Worm (Caenorhabditis elegans): ENCODE results near the gene asm-1.

The asm-1 gene

DNA sequence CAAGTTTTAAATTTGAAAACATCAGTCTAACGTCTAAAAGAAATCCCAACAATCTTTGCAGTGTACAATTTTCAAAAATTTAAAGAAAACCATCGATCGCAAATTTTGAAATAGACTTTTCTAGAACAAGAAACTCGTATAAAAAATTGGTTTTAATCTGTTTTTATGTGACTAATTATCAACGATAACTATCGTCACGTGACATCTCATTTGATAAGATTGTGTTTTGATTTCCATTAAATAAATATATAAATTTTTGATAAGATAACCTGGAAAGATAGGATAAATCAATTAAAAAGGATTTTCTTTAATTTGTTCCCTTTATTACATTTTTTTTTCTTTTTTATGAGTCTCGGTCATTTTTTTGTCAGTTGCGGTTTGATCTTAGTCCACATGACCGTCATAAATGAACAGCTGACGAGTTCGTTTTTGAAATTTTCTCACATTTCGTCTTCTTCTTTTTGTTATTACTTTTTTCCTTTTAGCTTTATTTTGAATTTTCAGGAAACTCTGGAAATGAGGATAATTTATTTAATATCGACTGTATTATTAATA lies at the start of gene asm-1:
asm-1 (plus strand) TSS at position 505 of the 555 bp plus-strand sequence.
- TF ChIP-seq tbx-8 (GFP tag; optimal IDR thresholded peaks at IDR 0.05) (no peak), sptf-1 (tag; optimal IDR thresholded peaks at IDR 0.05) (no peak)

DNA sequence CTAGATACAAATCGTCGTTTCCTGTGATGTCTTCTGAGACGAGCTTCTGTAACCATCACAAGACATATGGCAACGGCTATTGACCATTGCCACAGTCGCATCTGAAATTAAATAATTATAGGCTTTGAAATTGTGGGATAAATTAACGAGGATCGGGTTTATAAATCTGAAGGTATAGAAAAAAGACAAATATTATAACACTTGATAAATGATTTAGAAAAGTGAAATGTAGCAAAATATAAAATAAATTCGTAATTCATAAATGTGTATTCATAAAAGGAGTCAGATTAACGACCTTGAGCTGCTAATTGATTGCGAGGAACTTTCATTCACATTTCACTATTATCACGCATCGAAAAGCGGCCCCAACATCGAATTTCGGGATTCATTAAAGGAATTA lies 46.2 kb upstream of the asm-1 start, which contains the start of gene aff-1:
aff-1 (minus strand) TSS at position 101 of the 400 bp plus-strand sequence.
- TF ChIP-seq nhr-28 (tag; optimal IDR thresholded peaks at IDR 0.05) (no peak), ham-2 (GFP tag; optimal IDR thresholded peaks at IDR 0.05) (no peak), unc-120 (tag; optimal IDR thresholded peaks at IDR 0.05; ENCODE audit: poor library complexity, severe bottlenecking) (no peak), lin-13 (tag; optimal IDR thresholded peaks at IDR 0.05) (no peak), ces-1 (GFP tag; optimal IDR thresholded peaks at IDR 0.05) (no peak), snpc-4 (tag; optimal IDR thresholded peaks at IDR 0.05) (no peak), hlh-1 (tag; optimal IDR thresholded peaks at IDR 0.05) (no peak)

DNA sequence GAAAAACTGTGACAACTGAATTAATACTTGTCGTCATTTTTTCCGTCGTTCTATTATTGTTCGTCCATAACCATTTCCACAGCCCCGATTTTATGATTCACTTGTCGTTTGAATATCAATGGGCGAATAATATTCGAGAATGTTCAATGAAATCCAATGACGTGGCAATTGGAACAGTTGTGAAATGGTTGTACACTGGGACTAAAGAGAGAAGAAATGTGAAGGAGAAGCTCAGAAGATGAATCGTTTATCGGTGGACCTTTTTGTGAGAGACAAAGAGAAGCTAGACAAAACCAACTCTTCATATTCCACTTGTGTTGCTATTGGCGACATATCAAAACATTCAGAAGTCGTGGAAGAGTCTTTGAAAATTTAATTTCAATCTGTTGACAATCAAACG lies 39.1 kb upstream of the asm-1 start, which contains the start of gene clhm-1:
clhm-1 (minus strand) TSS at position 207 of the 400 bp plus-strand sequence.
- no peak for TF ChIP-seq flh-1 (GFP tag; optimal IDR thresholded peaks at IDR 0.05)
- TF ChIP-seq hlh-1 (tag; optimal IDR thresholded peaks at IDR 0.05) = peak; percentile 62

DNA sequence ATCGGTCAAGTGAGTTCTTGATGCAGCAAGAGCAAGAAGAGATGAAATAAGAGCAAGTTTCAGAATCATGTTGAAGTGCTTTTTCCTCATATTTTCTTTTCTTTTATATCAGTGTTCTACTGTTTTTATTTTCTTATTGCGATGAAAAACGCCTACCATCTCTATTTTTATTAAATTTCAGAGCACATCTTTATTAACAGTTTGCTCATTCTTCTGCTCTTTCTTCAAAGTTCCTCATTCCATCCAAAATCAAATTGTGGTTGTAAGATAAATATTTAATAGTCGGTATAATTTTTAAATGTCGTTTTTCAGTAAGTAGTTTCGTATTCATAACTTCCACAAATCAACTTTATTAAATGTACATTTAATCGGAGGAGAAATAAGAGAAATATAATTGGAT lies 37.4 kb upstream of the asm-1 start, which contains the start of gene C44B7.5:
C44B7.5 (minus strand) TSS at position 101 of the 400 bp plus-strand sequence.
- no peak for TF ChIP-seq lsy-2 (tag; optimal IDR thresholded peaks at IDR 0.05)

DNA sequence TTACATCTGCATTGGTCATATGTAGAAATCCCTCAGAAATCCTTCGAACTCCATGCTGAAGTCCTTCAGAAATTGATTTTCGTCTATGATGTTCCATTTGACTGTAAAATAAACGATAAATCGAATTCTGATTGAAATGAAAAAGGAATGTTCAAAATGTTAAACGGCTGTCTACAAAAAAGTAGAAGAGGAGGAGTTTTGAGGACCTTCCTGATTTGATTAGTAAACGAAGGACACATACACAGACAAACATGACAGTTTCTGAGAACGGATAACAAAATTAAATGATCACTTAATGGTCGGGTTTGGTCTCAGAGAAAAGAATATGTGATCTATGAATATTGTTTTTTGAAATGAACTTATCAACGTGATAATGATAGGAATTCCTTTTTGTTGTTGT lies 32.9 kb upstream of the asm-1 start, which contains the start of gene slc-36.5:
slc-36.5 (minus strand) TSS at position 101 of the 400 bp plus-strand sequence.
- no peak for TF ChIP-seq mep-1 (tag; optimal IDR thresholded peaks at IDR 0.05)
- no peak for TF ChIP-seq lin-13 (tag; optimal IDR thresholded peaks at IDR 0.05)

DNA sequence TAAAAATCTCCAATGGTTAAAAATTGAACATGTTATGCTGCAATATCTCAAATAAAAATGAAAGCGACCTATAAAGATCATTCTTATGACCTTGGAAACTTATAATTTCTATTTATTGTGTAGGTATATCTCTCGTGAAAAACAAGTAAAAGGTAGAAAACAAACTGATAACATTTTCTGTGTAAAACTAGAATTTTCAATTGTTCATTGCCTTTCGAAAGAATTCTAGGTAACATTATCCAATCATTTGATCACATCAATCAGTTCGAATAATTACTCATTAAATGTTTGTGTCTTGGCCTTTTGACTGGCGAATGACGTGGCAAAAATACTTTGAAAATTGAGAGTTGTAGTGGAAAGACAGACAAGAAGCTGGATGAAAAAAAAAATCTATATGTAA lies 32.0 kb upstream of the asm-1 start:
- TF ChIP-seq mls-2 (tag; optimal IDR thresholded peaks at IDR 0.05) = no peak
- no peak for TF ChIP-seq cnd-1 (tag; optimal IDR thresholded peaks at IDR 0.05)
- no peak for TF ChIP-seq flh-1 (GFP tag; optimal IDR thresholded peaks at IDR 0.05)
- no peak for TF ChIP-seq ztf-11 (tag; optimal IDR thresholded peaks at IDR 0.05)
- no peak for TF ChIP-seq drap-1 (GFP tag; optimal IDR thresholded peaks at IDR 0.05)
- no peak for TF ChIP-seq lin-32 (GFP tag; optimal IDR thresholded peaks at IDR 0.05)
- no peak for TF ChIP-seq elt-1 (tag; optimal IDR thresholded peaks at IDR 0.05; ENCODE audit: borderline replicate concordance, insufficient read depth)
- TF ChIP-seq mep-1 (tag; optimal IDR thresholded peaks at IDR 0.05) = no peak

DNA sequence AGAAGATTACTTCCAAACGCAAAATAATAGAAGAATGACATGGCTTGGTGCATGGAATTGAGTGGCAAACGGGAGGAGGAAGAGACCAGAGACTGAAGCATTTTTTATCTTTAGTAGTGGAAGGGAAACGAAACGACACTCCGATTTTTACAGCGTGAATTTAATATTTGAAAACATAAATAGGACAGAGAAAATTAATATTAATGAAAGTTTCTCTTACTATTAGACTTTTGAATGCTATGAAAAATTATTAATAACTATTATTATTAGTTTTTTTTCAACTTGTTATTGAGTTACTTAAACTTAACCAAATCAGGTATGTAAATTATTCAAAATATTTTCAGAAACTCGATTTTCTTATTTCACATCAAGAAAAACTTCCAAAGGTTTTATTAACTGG lies 29.8 kb upstream of the asm-1 start, which contains the start of gene C44B7.7:
C44B7.7 (minus strand) TSS at position 101 of the 400 bp plus-strand sequence.
- TF ChIP-seq flh-1 (GFP tag; optimal IDR thresholded peaks at IDR 0.05) = no peak
- no peak for TF ChIP-seq ceh-43 (GFP tag; optimal IDR thresholded peaks at IDR 0.05)
- no peak for TF ChIP-seq unc-39 (tag; optimal IDR thresholded peaks at IDR 0.05)

DNA sequence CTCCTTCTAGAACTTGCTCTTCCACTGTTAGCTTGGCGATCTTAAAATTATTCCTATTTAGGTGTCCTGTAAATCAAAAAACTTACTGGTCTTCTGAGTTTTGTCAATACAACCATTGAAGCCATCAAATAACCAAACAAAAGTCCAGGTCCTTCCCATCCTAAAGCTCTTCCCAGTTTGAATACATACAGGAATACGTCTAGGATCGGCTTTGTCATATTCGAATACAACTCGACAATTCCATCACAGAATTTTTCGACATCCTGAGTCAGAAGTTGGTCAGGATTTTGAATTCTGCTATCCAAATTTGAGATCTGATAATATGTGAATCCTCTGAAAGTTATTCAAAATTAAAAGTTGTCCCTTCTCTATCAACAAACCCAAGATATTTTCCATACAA lies 27.5 kb upstream of the asm-1 start:
- no peak for TF ChIP-seq ham-2 (GFP tag; optimal IDR thresholded peaks at IDR 0.05)
- no peak for TF ChIP-seq sptf-1 (tag; optimal IDR thresholded peaks at IDR 0.05)
- TF ChIP-seq blmp-1 (tag; optimal IDR thresholded peaks at IDR 0.05) = no peak
- no peak for TF ChIP-seq cnd-1 (tag; optimal IDR thresholded peaks at IDR 0.05)
- no peak for TF ChIP-seq ceh-43 (GFP tag; optimal IDR thresholded peaks at IDR 0.05)
- no peak for TF ChIP-seq mab-5 (tag; optimal IDR thresholded peaks at IDR 0.05)
- TF ChIP-seq nhr-76 (tag; optimal IDR thresholded peaks at IDR 0.05) = no peak
- TF ChIP-seq elt-3 (tag; optimal IDR thresholded peaks at IDR 0.05) = no peak
- no peak for TF ChIP-seq elt-1 (tag; optimal IDR thresholded peaks at IDR 0.05; ENCODE audit: borderline replicate concordance, insufficient read depth)
- TF ChIP-seq bed-3 (GFP tag; optimal IDR thresholded peaks at IDR 0.05) = no peak

All from whole organism, mixed stage, embryonic.